Fruit fly (Drosophila melanogaster) whole organism, embryonic: ENCODE data around the gene CG2685.
A peak's percentile ranks its signal among the peaks of the same experiment; 100 is the strongest.

Experiments
- BtbVII ChIP-seq: fragments of 200-800 bp; sonication (Bioruptor generic); optimal IDR thresholded peaks from 3 replicates; lab custom pipeline; 2017; ENCODE audit warnings: missing biosample characterization, mild to moderate bottlenecking, missing genetic modification characterization
- CG12071 ChIP-seq: fragments of 200-800 bp; sonication (Bioruptor generic); optimal IDR thresholded peaks from 3 replicates; lab custom pipeline; 2018; ENCODE audit warnings: missing biosample characterization, mild to moderate bottlenecking, missing genetic modification characterization
- CG13894 ChIP-seq: fragments of 200-800 bp; sonication (Bioruptor generic); optimal IDR thresholded peaks from 3 replicates; lab custom pipeline; 2018; ENCODE audit warnings: missing biosample characterization, mild to moderate bottlenecking, missing genetic modification characterization, moderate library complexity
- CG14860 ChIP-seq: fragments of 200-800 bp; sonication (Bioruptor generic); IDR thresholded peaks from 3 replicates; pipeline ENCODE4 v1.3.6; 2022; ENCODE audit warnings: missing biosample characterization, missing genetic modification characterization; ENCODE audit not compliant: partially characterized antibody
- CG15011 ChIP-seq: fragments of 200-800 bp; sonication (Bioruptor generic); optimal IDR thresholded peaks from 3 replicates; lab custom pipeline; 2018; ENCODE audit warnings: missing biosample characterization, mild to moderate bottlenecking, missing genetic modification characterization
- CG15601 ChIP-seq: fragments of 200-800 bp; sonication (Bioruptor generic); optimal IDR thresholded peaks from 3 replicates; lab custom pipeline; 2019; ENCODE audit warnings: missing biosample characterization, mild to moderate bottlenecking, missing genetic modification characterization, moderate library complexity
- CG16815 ChIP-seq: fragments of 200-800 bp; sonication (Bioruptor generic); optimal IDR thresholded peaks from 3 replicates; lab custom pipeline; 2017; ENCODE audit warnings: missing biosample characterization, mild to moderate bottlenecking, missing genetic modification characterization
- CG17328 ChIP-seq: fragments of 200-800 bp; sonication (Bioruptor generic); IDR thresholded peaks from 2 replicates; pipeline ENCODE4 v1.3.6; 2022; ENCODE audit warnings: missing biosample characterization, missing genetic modification characterization
- CG17829 ChIP-seq: fragments of 200-800 bp; optimal IDR thresholded peaks from 2 replicates; lab custom pipeline; 2019; ENCODE audit warnings: missing biosample characterization, mild to moderate bottlenecking, missing genetic modification characterization, moderate library complexity
- CG2202 ChIP-seq: fragments of 200-800 bp; sonication (Bioruptor generic); optimal IDR thresholded peaks from 2 replicates; lab custom pipeline; 2018; ENCODE audit warnings: missing biosample characterization, mild to moderate bottlenecking, missing genetic modification characterization
- CG30403 ChIP-seq: fragments of 200-800 bp; sonication (Bioruptor generic); optimal IDR thresholded peaks from 3 replicates; lab custom pipeline; 2016; ENCODE audit warnings: missing biosample characterization, missing genetic modification characterization
- CG42726 ChIP-seq: fragments of 200-800 bp; sonication (Bioruptor generic); IDR thresholded peaks from 2 replicates; pipeline ENCODE4 v1.3.6; 2022; ENCODE audit warnings: missing biosample characterization, missing genetic modification characterization; ENCODE audit not compliant: partially characterized antibody
- CG4328 ChIP-seq: fragments of 200-800 bp; sonication (Bioruptor generic); optimal IDR thresholded peaks from 3 replicates; lab custom pipeline; 2017; ENCODE audit warnings: missing biosample characterization, missing genetic modification reagents, missing genetic modification characterization
- CG4360 ChIP-seq: fragments of 200-800 bp; sonication (Bioruptor generic); IDR thresholded peaks from 2 replicates; pipeline ENCODE4 v1.3.6; 2022; ENCODE audit warnings: missing biosample characterization, missing genetic modification characterization
- CG6254 ChIP-seq: fragments of 200-800 bp; sonication (Bioruptor generic); optimal IDR thresholded peaks from 3 replicates; lab custom pipeline; 2017; ENCODE audit warnings: mild to moderate bottlenecking, missing biosample characterization, missing genetic modification reagents, missing genetic modification characterization
- CG6654 ChIP-seq: fragments of 200-800 bp; sonication (Bioruptor generic); optimal IDR thresholded peaks from 2 replicates; lab custom pipeline; 2017; ENCODE audit warnings: missing biosample characterization, mild to moderate bottlenecking, missing genetic modification characterization
- CG6689 ChIP-seq: fragments of 200-800 bp; sonication (Bioruptor generic); IDR thresholded peaks from 2 replicates; pipeline ENCODE4 v1.3.6; 2022; ENCODE audit warnings: missing biosample characterization, missing genetic modification characterization
- CG6813 ChIP-seq: fragments of 200-800 bp; sonication (Bioruptor generic); optimal IDR thresholded peaks from 2 replicates; lab custom pipeline; 2017; ENCODE audit warnings: missing biosample characterization, missing genetic modification characterization, mild to moderate bottlenecking, moderate library complexity, missing genetic modification reagents
- CG9932 ChIP-seq: fragments of 200-800 bp; sonication (Bioruptor generic); IDR thresholded peaks from 2 replicates; pipeline ENCODE4 v1.3.6; 2022; ENCODE audit warnings: missing biosample characterization, missing genetic modification characterization
- Camta ChIP-seq: fragments of 200-800 bp; sonication (Bioruptor generic); optimal IDR thresholded peaks from 2 replicates; lab custom pipeline; 2016; ENCODE audit warnings: missing biosample characterization, missing genetic modification characterization
- Dad ChIP-seq: fragments of 200-800 bp; sonication (Bioruptor generic); optimal IDR thresholded peaks from 3 replicates; lab custom pipeline; 2016; ENCODE audit warnings: missing biosample characterization, missing genetic modification characterization
- Dip3 ChIP-seq: fragments of 200-800 bp; sonication (Bioruptor generic); optimal IDR thresholded peaks from 3 replicates; lab custom pipeline; 2016; ENCODE audit warnings: missing biosample characterization, missing genetic modification characterization
- Ets97D ChIP-seq: fragments of 200-800 bp; sonication (Bioruptor generic); optimal IDR thresholded peaks from 3 replicates; lab custom pipeline; 2016; ENCODE audit warnings: missing biosample characterization, missing genetic modification characterization
- HLH3B ChIP-seq: fragments of 200-800 bp; sonication (Bioruptor generic); IDR thresholded peaks from 2 replicates; pipeline ENCODE4 v1.3.6; 2022; ENCODE audit warnings: missing biosample characterization, missing genetic modification characterization
- Hey ChIP-seq: fragments of 200-800 bp; sonication (Bioruptor generic); optimal IDR thresholded peaks from 3 replicates; lab custom pipeline; 2018; ENCODE audit warnings: missing biosample characterization, mild to moderate bottlenecking, missing genetic modification characterization
- MTF-1 ChIP-seq: fragments of 200-800 bp; sonication (Bioruptor generic); optimal IDR thresholded peaks from 2 replicates; lab custom pipeline; 2018; ENCODE audit warnings: missing biosample characterization, mild to moderate bottlenecking, missing genetic modification characterization, borderline replicate concordance
- Max ChIP-seq: fragments of 200-800 bp; sonication (Bioruptor generic); optimal IDR thresholded peaks from 2 replicates; lab custom pipeline; 2016; ENCODE audit warnings: missing biosample characterization, mild to moderate bottlenecking, missing genetic modification characterization
- Side ChIP-seq: fragments of 200-800 bp; sonication (Bioruptor generic); optimal IDR thresholded peaks from 2 replicates; lab custom pipeline; 2016; ENCODE audit warnings: missing biosample characterization, missing genetic modification characterization
- Six4 ChIP-seq: fragments of 200-800 bp; sonication (Bioruptor generic); optimal IDR thresholded peaks from 2 replicates; lab custom pipeline; 2016; ENCODE audit warnings: missing biosample characterization, missing genetic modification characterization
- Sry-δ ChIP-seq: fragments of 200-800 bp; sonication (Bioruptor generic); optimal IDR thresholded peaks from 2 replicates; lab custom pipeline; 2016; ENCODE audit warnings: missing biosample characterization, missing genetic modification characterization
- Usf ChIP-seq: fragments of 200-800 bp; sonication (Bioruptor generic); optimal IDR thresholded peaks from 2 replicates; lab custom pipeline; 2017; ENCODE audit warnings: missing genotype, missing biosample characterization, missing genetic modification characterization
- ac ChIP-seq: fragments of 200-800 bp; sonication (Bioruptor generic); optimal IDR thresholded peaks from 3 replicates; lab custom pipeline; 2017; ENCODE audit warnings: missing biosample characterization, mild to moderate bottlenecking, missing genetic modification characterization
- aop ChIP-seq: fragments of 200-800 bp; sonication (Bioruptor generic); IDR thresholded peaks from 2 replicates; pipeline ENCODE4 v1.3.6; 2022; ENCODE audit warnings: missing biosample characterization, missing genetic modification characterization
- ara ChIP-seq: fragments of 200-800 bp; sonication (Bioruptor generic); IDR thresholded peaks from 2 replicates; pipeline ENCODE4 v1.3.6; 2022; ENCODE audit warnings: missing biosample characterization, missing genetic modification characterization
- br ChIP-seq: fragments of >200 bp; optimal IDR thresholded peaks from 2 replicates; lab custom pipeline; 2017
- cg ChIP-seq: fragments of 200-800 bp; sonication (Bioruptor generic); optimal IDR thresholded peaks from 3 replicates; lab custom pipeline; 2019; ENCODE audit warnings: missing biosample characterization, mild to moderate bottlenecking, missing genetic modification characterization, moderate library complexity
- dati ChIP-seq: fragments of 200-800 bp; sonication (Bioruptor generic); IDR thresholded peaks from 2 replicates; pipeline ENCODE4 v1.3.6; 2022; ENCODE audit warnings: missing biosample characterization, missing genetic modification characterization
- en ChIP-seq: fragments of 200-800 bp; sonication (Bioruptor generic); optimal IDR thresholded peaks from 2 replicates; lab custom pipeline; 2016; ENCODE audit warnings: missing biosample characterization, missing genetic modification characterization
- esg ChIP-seq: fragments of 200-800 bp; sonication (Bioruptor generic); conservative IDR thresholded peaks from 2 replicates; pipeline ENCODE4 v1.3.6; 2022; ENCODE audit warnings: missing biosample characterization, missing genetic modification characterization
- gfzf ChIP-seq: fragments of 200-800 bp; sonication (Bioruptor generic); optimal IDR thresholded peaks from 2 replicates; lab custom pipeline; 2016; ENCODE audit warnings: missing biosample characterization, mild to moderate bottlenecking, missing genetic modification characterization, moderate library complexity
- kah ChIP-seq: fragments of 200-800 bp; sonication (Bioruptor generic); optimal IDR thresholded peaks from 2 replicates; lab custom pipeline; 2018; ENCODE audit warnings: missing biosample characterization, mild to moderate bottlenecking, missing genetic modification characterization
- lmd ChIP-seq: fragments of 200-800 bp; sonication (Bioruptor generic); IDR thresholded peaks from 2 replicates; pipeline ENCODE4 v1.3.6; 2022; ENCODE audit warnings: missing biosample characterization, missing genetic modification characterization
- nau ChIP-seq: fragments of 200-800 bp; sonication (Bioruptor generic); optimal IDR thresholded peaks from 3 replicates; lab custom pipeline; 2017; ENCODE audit warnings: missing biosample characterization, mild to moderate bottlenecking, missing genetic modification characterization, missing genetic modification reagents
- onecut ChIP-seq: fragments of 200-800 bp; sonication (Bioruptor generic); IDR thresholded peaks from 2 replicates; pipeline ENCODE4 v1.3.6; 2022; ENCODE audit warnings: missing biosample characterization, missing genetic modification characterization
- row ChIP-seq: fragments of 200-800 bp; sonication (Bioruptor generic); IDR thresholded peaks from 3 replicates; pipeline ENCODE4 v1.3.6; 2022; ENCODE audit warnings: missing biosample characterization, missing genetic modification characterization
- sens-2 ChIP-seq: fragments of 200-800 bp; sonication (Bioruptor generic); IDR thresholded peaks from 2 replicates; pipeline ENCODE4 v1.3.6; 2022; ENCODE audit warnings: missing biosample characterization, missing genetic modification characterization
- sim ChIP-seq: fragments of 200-800 bp; sonication (Bioruptor generic); IDR thresholded peaks from 2 replicates; pipeline ENCODE4 v1.3.6; 2022; ENCODE audit warnings: missing biosample characterization, missing genetic modification characterization
- sob ChIP-seq: fragments of 200-800 bp; sonication (Bioruptor generic); IDR thresholded peaks from 2 replicates; pipeline ENCODE4 v1.3.6; 2022; ENCODE audit warnings: missing biosample characterization, missing genetic modification characterization
- stwl ChIP-seq: fragments of 200-800 bp; sonication (Bioruptor generic); optimal IDR thresholded peaks from 3 replicates; lab custom pipeline; 2018; ENCODE audit warnings: missing biosample characterization, mild to moderate bottlenecking, missing genetic modification characterization, moderate library complexity
- tll ChIP-seq, 2 experiments: fragments of 200-800 bp in 1 of 2; fragments of >200 bp in 1 of 2; sonication (Bioruptor generic) in 1 of 2; optimal IDR thresholded peaks; 2 replicates each; lab custom pipeline; 2017 to 2019; ENCODE audit warnings: missing biosample characterization in 2 of 2, missing genetic modification characterization in 2 of 2, mild to moderate bottlenecking in 1 of 2, moderate library complexity in 1 of 2
- usp ChIP-seq: fragments of >200 bp; optimal IDR thresholded peaks from 2 replicates; lab custom pipeline; 2017; ENCODE audit warnings: missing biosample characterization, missing genetic modification characterization

CG2685 gene

dm6 chrX:2743020-2743419, 29.3 kb upstream of the CG2685 start (continued):
- TF ChIP-seq BtbVII (GFP tag; lab: Kevin White, UChicago): peak; percentile 85
- TF ChIP-seq CG6813 (GFP tag; lab: Kevin White, UChicago): peak; percentile 68
- peak; percentile 74 for TF ChIP-seq CG13894
- TF ChIP-seq CG6654 (GFP tag; lab: Kevin White, UChicago): peak; percentile 31
- TF ChIP-seq esg (GFP tag; lab: Robert Waterston, UW): peak; percentile 86
- TF ChIP-seq ara: peak; percentile 55; the same call in 1 of the 2 replicates
- peak; percentile 73 for TF ChIP-seq CG15011 (GFP tag; lab: Kevin White, UChicago)
- TF ChIP-seq CG4328 (GFP tag; lab: Kevin White, UChicago): no peak
- no peak for TF ChIP-seq tll (GFP tag; optimal IDR thresholded peaks at IDR 0.05; lab: Kevin White, UChicago)
- peak; percentile 56 for TF ChIP-seq Six4 (GFP tag; lab: Kevin White, UChicago)
- TF ChIP-seq Hey (tag; lab: Kevin White, UChicago): peak; percentile 29
- TF ChIP-seq CG16815 (GFP tag; lab: Kevin White, UChicago): peak; percentile 56
- peak; percentile 52 for TF ChIP-seq Ets97D (GFP tag; lab: Kevin White, UChicago)
- TF ChIP-seq usp (GFP tag; lab: Kevin White, UChicago): no peak
- TF ChIP-seq MTF-1 (GFP tag; lab: Kevin White, UChicago): peak; percentile 15
- TF ChIP-seq CG6689: peak; percentile 84
- no peak for TF ChIP-seq CG4360 (GFP tag; lab: Robert Waterston, UW)
- TF ChIP-seq Side (GFP tag; lab: Kevin White, UChicago): peak; percentile 73
- TF ChIP-seq Sry-δ (GFP tag; lab: Kevin White, UChicago): peak; percentile 43
- peak; percentile 49 for TF ChIP-seq Usf (GFP tag; lab: Kevin White, UChicago)
- TF ChIP-seq Camta (GFP tag; lab: Kevin White, UChicago): peak; percentile 67
- TF ChIP-seq Max (GFP tag; lab: Kevin White, UChicago): peak; percentile 56
- TF ChIP-seq CG9932: peak; percentile 89
- peak; percentile 15; the same call in 1 of the 2 replicates for TF ChIP-seq sim (GFP tag; lab: Robert Waterston, UW)
- peak; percentile 93 for TF ChIP-seq sob (GFP tag; lab: Robert Waterston, UW)
- no peak for TF ChIP-seq br
- TF ChIP-seq row: peak; percentile 93
- TF ChIP-seq CG2202: no peak
- peak; percentile 66 for TF ChIP-seq nau (GFP tag; lab: Kevin White, UChicago)
- TF ChIP-seq CG15601: no peak
- peak; percentile 70 for TF ChIP-seq aop (GFP tag; lab: Robert Waterston, UW)
- TF ChIP-seq gfzf (GFP tag; lab: Kevin White, UChicago): no peak
- TF ChIP-seq CG42726 (GFP tag; lab: Robert Waterston, UW): no peak
- TF ChIP-seq sens-2 (GFP tag; lab: Robert Waterston, UW): peak; percentile 72; the same call in 1 of the 2 replicates
- peak; percentile 82 for TF ChIP-seq CG17328 (GFP tag; lab: Robert Waterston, UW)
- no peak for TF ChIP-seq CG17829 (tag; lab: Kevin White, UChicago)
- no peak for TF ChIP-seq cg (GFP tag; lab: Kevin White, UChicago)
- TF ChIP-seq CG14860 (GFP tag; lab: Robert Waterston, UW): 0 out of 3 replicates have a peak, but pooled peaks have one; percentile 48
- TF ChIP-seq HLH3B (GFP tag; lab: Robert Waterston, UW): peak; percentile 85
- TF ChIP-seq ac (GFP tag; lab: Kevin White, UChicago): no peak
- peak; percentile 29 for TF ChIP-seq kah
- peak; percentile 89 for TF ChIP-seq lmd
- peak; percentile 29; the same call in 1 of the 2 replicates for TF ChIP-seq dati (GFP tag; lab: Robert Waterston, UW)
- TF ChIP-seq Dad: peak; percentile 72
- no peak for TF ChIP-seq stwl (tag; lab: Kevin White, UChicago)
- peak; percentile 31 for TF ChIP-seq en (GFP tag; lab: Kevin White, UChicago)
- peak; percentile 54 for TF ChIP-seq CG12071 (GFP tag; lab: Kevin White, UChicago)
- peak; percentile 59 for TF ChIP-seq onecut (GFP tag; lab: Robert Waterston, UW)
- peak; percentile 86 for TF ChIP-seq Dip3 (GFP tag; lab: Kevin White, UChicago)
- TF ChIP-seq CG6254 (GFP tag; lab: Kevin White, UChicago): peak; percentile 42
- peak; percentile 72 for TF ChIP-seq CG30403
